Fruit fly (Drosophila melanogaster): Measurements from ENCODE around the gene Phlpp.
A peak's percentile ranks its signal among the peaks of the same experiment; 100 is the strongest.

Gene Phlpp

DNA sequence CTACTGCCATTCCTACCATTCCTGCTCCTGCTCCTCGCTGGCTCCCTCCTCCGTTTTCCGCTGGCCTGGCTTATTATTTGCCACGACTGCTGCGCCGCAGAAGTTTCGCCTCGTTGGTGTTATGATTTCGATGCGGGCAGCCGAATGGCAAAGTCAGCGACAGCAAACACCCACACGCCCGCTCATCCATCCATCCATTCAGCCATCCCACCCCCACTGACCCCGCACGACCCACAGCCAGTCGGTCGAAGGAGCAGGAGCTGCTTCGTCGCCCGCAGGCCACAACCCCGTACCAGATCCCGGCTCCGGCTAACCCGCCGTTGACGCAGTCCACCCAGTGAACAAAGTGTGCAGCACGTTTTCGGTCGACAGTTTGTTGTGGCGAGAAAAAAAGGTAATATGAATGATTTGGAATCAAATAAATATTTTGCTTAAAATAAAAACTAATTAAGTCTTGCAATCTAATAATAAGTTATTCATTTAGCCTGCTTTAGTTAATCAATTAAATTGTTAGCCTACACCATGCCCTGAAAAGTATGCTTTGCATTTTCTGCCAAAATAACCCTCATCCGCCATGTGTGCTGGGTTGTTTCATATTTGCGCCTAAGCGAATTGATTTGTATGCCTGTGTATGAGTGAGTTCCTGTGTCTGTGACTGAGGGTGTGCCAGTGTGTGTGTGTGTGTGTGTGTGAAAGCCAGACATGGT lies 32.3 kb upstream of the Phlpp start (continued):
- TF ChIP-seq danr (GFP tag; IDR thresholded peaks at IDR 0.05) (no peak), CG13123 (GFP tag; optimal IDR thresholded peaks at IDR 0.05) (no peak), CHES-1-like (GFP tag; optimal IDR thresholded peaks at IDR 0.05) (no peak), CG2712 (tag; optimal IDR thresholded peaks at IDR 0.05) (peak; percentile 55), CG12155 (GFP tag; optimal IDR thresholded peaks at IDR 0.05) (peak; percentile 5), Scr (GFP tag; IDR thresholded peaks at IDR 0.05; ENCODE audit: partially characterized antibody) (no peak), Oaz (GFP tag; IDR thresholded peaks at IDR 0.05) (no peak), kah (GFP tag; optimal IDR thresholded peaks at IDR 0.05) (peak; percentile 28), TFAM (GFP tag; optimal IDR thresholded peaks at IDR 0.05) (no peak), gfzf (GFP tag; optimal IDR thresholded peaks at IDR 0.05) (no peak), Myb (GFP tag; optimal IDR thresholded peaks at IDR 0.05) (no peak), CG5953 (GFP tag; IDR thresholded peaks at IDR 0.05) (no peak), Dref (GFP tag; IDR thresholded peaks at IDR 0.05) (no peak), kni (GFP tag; optimal IDR thresholded peaks at IDR 0.05) (no peak), h (optimal IDR thresholded peaks at IDR 0.05) (no peak), CG5180 (GFP tag; optimal IDR thresholded peaks at IDR 0.05) (peak; percentile 56), Bgb (GFP tag; IDR thresholded peaks at IDR 0.05; ENCODE audit: partially characterized antibody) (no peak), CG11723 (GFP tag; optimal IDR thresholded peaks at IDR 0.05) (peak; percentile 41), Rx (GFP tag; IDR thresholded peaks at IDR 0.05) (no peak), CG11695 (GFP tag; IDR thresholded peaks at IDR 0.05) (peak; percentile 46; the same call in 1 of the 3 replicates), sisA (GFP tag; IDR thresholded peaks at IDR 0.05) (no peak), CG13775 (GFP tag; optimal IDR thresholded peaks at IDR 0.05) (peak; percentile 30), Max (GFP tag; optimal IDR thresholded peaks at IDR 0.05) (no peak), z (GFP tag; IDR thresholded peaks at IDR 0.05) (no peak), pita (GFP tag; optimal IDR thresholded peaks at IDR 0.05) (no peak), zfh2 (GFP tag; optimal IDR thresholded peaks at IDR 0.05) (peak; percentile 45), CG13287 (GFP tag; IDR thresholded peaks at IDR 0.05; ENCODE audit: partially characterized antibody) (no peak), dpn (GFP tag; optimal IDR thresholded peaks at IDR 0.05) (peak; percentile 23 to 26), en (GFP tag; optimal IDR thresholded peaks at IDR 0.05) (no peak), pum (GFP tag; optimal IDR thresholded peaks at IDR 0.05) (no peak), cas (GFP tag; IDR thresholded peaks at IDR 0.05) (no peak), ranshi (GFP tag; IDR thresholded peaks at IDR 0.05) (peak; percentile 38; the same call in 1 of the 2 replicates), Adf1 (GFP tag; IDR thresholded peaks at IDR 0.05) (peak; percentile 41; the same call in 1 of the 2 replicates), CG14965 (GFP tag; optimal IDR thresholded peaks at IDR 0.05; ENCODE audit: borderline replicate concordance) (no peak), Taf1 (GFP tag; IDR thresholded peaks at IDR 0.05) (no peak), CG6854 (GFP tag; optimal IDR thresholded peaks at IDR 0.05) (peak; percentile 63), Bdp1 (GFP tag; optimal IDR thresholded peaks at IDR 0.05) (no peak), HLHmδ (GFP tag; optimal IDR thresholded peaks at IDR 0.05) (no peak), CG10565 (GFP tag; optimal IDR thresholded peaks at IDR 0.05) (no peak), Nf-YB (GFP tag; optimal IDR thresholded peaks at IDR 0.05) (peak; percentile 14), cg (GFP tag; optimal IDR thresholded peaks at IDR 0.05) (peak; percentile 28), NfI (GFP tag; optimal IDR thresholded peaks at IDR 0.05) (peak; percentile 65), gem (tag; optimal IDR thresholded peaks at IDR 0.05) (peak; percentile 72), gsb-n (tag; optimal IDR thresholded peaks at IDR 0.05) (no peak), Ptx1 (GFP tag; IDR thresholded peaks at IDR 0.05) (peak; percentile 61), dati (GFP tag; IDR thresholded peaks at IDR 0.05) (no peak), pan (optimal IDR thresholded peaks at IDR 0.05) (no peak), pan (GFP tag; optimal IDR thresholded peaks at IDR 0.05 in 1 of 2, IDR thresholded peaks at IDR 0.05 in 1 of 2) (peak in 1 of 2 experiments; percentile 20), CG2202 (tag; optimal IDR thresholded peaks at IDR 0.05) (no peak), bsh (GFP tag; optimal IDR thresholded peaks at IDR 0.05) (peak in 1 of 2 experiments; percentile 28), az2 (GFP tag; optimal IDR thresholded peaks at IDR 0.05) (no peak)

Measured in whole organism, embryonic.